Fruit fly (Drosophila melanogaster) whole organism, embryonic: ENCODE measurements around the gene edin.

Experiments
- Aef1 ChIP-seq: fragments of 200-800 bp; sonication (Bioruptor generic); IDR thresholded peaks from 3 replicates; pipeline ENCODE4 v1.3.6; 2022; ENCODE audit warnings: missing biosample characterization, missing genetic modification characterization
- B-H2 ChIP-seq: fragments of 200-800 bp; sonication (Bioruptor generic); optimal IDR thresholded peaks from 2 replicates; lab custom pipeline; 2018; ENCODE audit warnings: missing biosample characterization, mild to moderate bottlenecking, missing genetic modification characterization
- BEAF-32 ChIP-seq: fragments of 200-800 bp; sonication (Bioruptor generic); optimal IDR thresholded peaks from 3 replicates; lab custom pipeline; 2017; ENCODE audit warnings: missing biosample characterization, missing genetic modification characterization, mild to moderate bottlenecking, moderate library complexity, missing genetic modification reagents
- CG12299 ChIP-seq: fragments of 200-800 bp; sonication (Bioruptor generic); optimal IDR thresholded peaks from 2 replicates; lab custom pipeline; 2018; ENCODE audit warnings: missing biosample characterization, mild to moderate bottlenecking, missing genetic modification characterization
- CG12391 ChIP-seq: fragments of 200-800 bp; sonication (Bioruptor generic); optimal IDR thresholded peaks from 3 replicates; lab custom pipeline; 2018; ENCODE audit warnings: missing biosample characterization, mild to moderate bottlenecking, missing genetic modification characterization, moderate library complexity
- CG13123 ChIP-seq: fragments of 200-800 bp; sonication (Bioruptor generic); optimal IDR thresholded peaks from 2 replicates; lab custom pipeline; 2016; ENCODE audit warnings: missing biosample characterization, missing genetic modification characterization
- CG13424 ChIP-seq: fragments of 200-800 bp; sonication (Bioruptor generic); optimal IDR thresholded peaks from 2 replicates; lab custom pipeline; 2019; ENCODE audit warnings: missing biosample characterization, mild to moderate bottlenecking, missing genetic modification characterization, moderate library complexity
- CG13775 ChIP-seq: fragments of 200-800 bp; sonication (Bioruptor generic); optimal IDR thresholded peaks from 3 replicates; lab custom pipeline; 2017; ENCODE audit warnings: missing biosample characterization, mild to moderate bottlenecking, missing genetic modification characterization
- CG14710 ChIP-seq: fragments of 200-800 bp; sonication (Bioruptor generic); optimal IDR thresholded peaks from 3 replicates; lab custom pipeline; 2019; ENCODE audit warnings: missing biosample characterization, mild to moderate bottlenecking, missing genetic modification characterization, moderate library complexity
- CG14965 ChIP-seq: fragments of 200-800 bp; sonication (Bioruptor generic); optimal IDR thresholded peaks from 2 replicates; lab custom pipeline; 2016; ENCODE audit warnings: missing biosample characterization, missing genetic modification characterization, borderline replicate concordance
- CG17328 ChIP-seq: fragments of 200-800 bp; sonication (Bioruptor generic); IDR thresholded peaks from 2 replicates; pipeline ENCODE4 v1.3.6; 2022; ENCODE audit warnings: missing biosample characterization, missing genetic modification characterization
- CG17568 ChIP-seq: fragments of 200-800 bp; sonication (Bioruptor generic); optimal IDR thresholded peaks from 2 replicates; lab custom pipeline; 2018; ENCODE audit warnings: missing biosample characterization, mild to moderate bottlenecking, missing genetic modification characterization, moderate library complexity
- CG2120 ChIP-seq: fragments of 200-800 bp; sonication (Bioruptor generic); optimal IDR thresholded peaks from 3 replicates; lab custom pipeline; 2016; ENCODE audit warnings: missing biosample characterization, missing genetic modification characterization
- CG2129 ChIP-seq: fragments of 200-800 bp; sonication (Bioruptor generic); IDR thresholded peaks from 2 replicates; pipeline ENCODE4 v1.3.6; 2022; ENCODE audit warnings: missing biosample characterization, missing genetic modification characterization; ENCODE audit not compliant: partially characterized antibody
- CG31224 ChIP-seq: fragments of 200-800 bp; sonication (Bioruptor generic); IDR thresholded peaks from 2 replicates; pipeline ENCODE4 v1.3.6; 2022; ENCODE audit warnings: missing biosample characterization, missing genetic modification characterization
- CG3726 ChIP-seq: fragments of 200-800 bp; sonication (Bioruptor generic); IDR thresholded peaks from 3 replicates; pipeline ENCODE4, ENCODE4 v1.3.6; 2022; ENCODE audit warnings: missing biosample characterization, missing genetic modification characterization
- CG5953 ChIP-seq: fragments of 200-800 bp; sonication (Bioruptor generic); IDR thresholded peaks from 2 replicates; pipeline ENCODE4 v1.3.6; 2022; ENCODE audit warnings: missing biosample characterization, missing genetic modification characterization
- CG6791 ChIP-seq: fragments of 200-800 bp; sonication (Bioruptor generic); IDR thresholded peaks from 3 replicates; pipeline ENCODE4 v1.3.6; 2022; ENCODE audit warnings: missing biosample characterization, missing genetic modification characterization; ENCODE audit not compliant: partially characterized antibody
- CG6854 ChIP-seq: fragments of 200-800 bp; sonication (Bioruptor generic); optimal IDR thresholded peaks from 3 replicates; lab custom pipeline; 2017; ENCODE audit warnings: missing biosample characterization, mild to moderate bottlenecking, missing genetic modification characterization
- CG7271 ChIP-seq: fragments of 200-800 bp; sonication (Bioruptor generic); optimal IDR thresholded peaks from 2 replicates; lab custom pipeline; 2018; ENCODE audit warnings: missing biosample characterization, mild to moderate bottlenecking, missing genetic modification characterization, moderate library complexity
- CG7357 ChIP-seq: fragments of 200-800 bp; sonication (Bioruptor generic); IDR thresholded peaks from 3 replicates; pipeline ENCODE4 v1.3.6; 2022; ENCODE audit warnings: missing biosample characterization, missing genetic modification characterization
- CG7928 ChIP-seq: fragments of 200-800 bp; sonication (Bioruptor generic); optimal IDR thresholded peaks from 2 replicates; lab custom pipeline; 2017; ENCODE audit warnings: missing biosample characterization, mild to moderate bottlenecking, missing genetic modification characterization
- CG7987 ChIP-seq: fragments of 200-800 bp; sonication (Bioruptor generic); optimal IDR thresholded peaks from 2 replicates; lab custom pipeline; 2018; ENCODE audit warnings: missing biosample characterization, mild to moderate bottlenecking, missing genetic modification characterization, moderate library complexity
- CoRest ChIP-seq: fragments of 200-800 bp; sonication (Bioruptor generic); optimal IDR thresholded peaks from 3 replicates; lab custom pipeline; 2018; ENCODE audit warnings: missing biosample characterization, mild to moderate bottlenecking, missing genetic modification characterization, moderate library complexity
- D19A ChIP-seq: fragments of 200-800 bp; optimal IDR thresholded peaks from 3 replicates; lab custom pipeline; 2019; ENCODE audit warnings: missing biosample characterization, mild to moderate bottlenecking, missing genetic modification characterization, moderate library complexity
- Deaf1 ChIP-seq: fragments of 200-800 bp; optimal IDR thresholded peaks from 3 replicates; lab custom pipeline; 2019; ENCODE audit warnings: missing biosample characterization, mild to moderate bottlenecking, missing genetic modification characterization, moderate library complexity
- H2.0 ChIP-seq: fragments of 200-800 bp; sonication (Bioruptor generic); IDR thresholded peaks from 2 replicates; pipeline ENCODE4 v1.3.6; 2022; ENCODE audit warnings: missing biosample characterization, missing genetic modification characterization
- Hr51 ChIP-seq, 2 experiments: fragments of 200-800 bp; sonication (Bioruptor generic); optimal IDR thresholded peaks; 2 replicates in 1 of 2; 3 replicates in 1 of 2; lab custom pipeline; 2016 to 2018; ENCODE audit warnings: missing biosample characterization in 2 of 2, missing genetic modification characterization in 2 of 2, mild to moderate bottlenecking in 1 of 2, moderate library complexity in 1 of 2
- Hsf ChIP-seq: fragments of 200-800 bp; sonication (Bioruptor generic); optimal IDR thresholded peaks from 3 replicates; lab custom pipeline; 2016; ENCODE audit warnings: missing biosample characterization, missing genetic modification characterization
- Jarid2 ChIP-seq: fragments of 200-800 bp; sonication (Bioruptor generic); optimal IDR thresholded peaks from 3 replicates; lab custom pipeline; 2017; ENCODE audit warnings: mild to moderate bottlenecking, missing biosample characterization, missing genetic modification reagents, missing genetic modification characterization
- Neu2 ChIP-seq: fragments of 200-800 bp; sonication (Bioruptor generic); optimal IDR thresholded peaks from 3 replicates; lab custom pipeline; 2016; ENCODE audit warnings: missing biosample characterization, missing genetic modification characterization, borderline replicate concordance
- Opbp ChIP-seq: fragments of 200-800 bp; sonication (Bioruptor generic); IDR thresholded peaks from 3 replicates; pipeline ENCODE4 v1.3.6; 2022; ENCODE audit warnings: missing biosample characterization, missing genetic modification characterization; ENCODE audit not compliant: partially characterized antibody
- Sox100B ChIP-seq: fragments of 200-800 bp; sonication (Bioruptor generic); optimal IDR thresholded peaks from 3 replicates; lab custom pipeline; 2018; ENCODE audit warnings: missing biosample characterization, mild to moderate bottlenecking, missing genetic modification characterization
- Sry-δ ChIP-seq: fragments of 200-800 bp; sonication (Bioruptor generic); optimal IDR thresholded peaks from 2 replicates; lab custom pipeline; 2016; ENCODE audit warnings: missing biosample characterization, missing genetic modification characterization
- Taf1 ChIP-seq: fragments of 200-800 bp; sonication (Bioruptor generic); IDR thresholded peaks from 2 replicates; pipeline ENCODE4 v1.3.6; 2022; ENCODE audit warnings: missing biosample characterization, missing genetic modification characterization
- bcd ChIP-seq: fragments of 200-800 bp; sonication (Bioruptor generic); optimal IDR thresholded peaks from 2 replicates; lab custom pipeline; 2017; ENCODE audit warnings: missing biosample characterization, mild to moderate bottlenecking, missing genetic modification characterization
- ci ChIP-seq: fragments of 200-800 bp; sonication (Bioruptor generic); IDR thresholded peaks from 3 replicates; pipeline ENCODE4 v1.3.6; 2022; ENCODE audit warnings: missing biosample characterization, missing genetic modification characterization
- dysf ChIP-seq: fragments of 200-800 bp; sonication (Bioruptor generic); IDR thresholded peaks from 3 replicates; pipeline ENCODE4 v1.3.6; 2022; ENCODE audit warnings: missing biosample characterization, missing genetic modification characterization
- ems ChIP-seq: fragments of 200-800 bp; sonication (Bioruptor generic); optimal IDR thresholded peaks from 3 replicates; lab custom pipeline; 2016; ENCODE audit warnings: missing biosample characterization, missing genetic modification characterization
- gcm2 ChIP-seq: fragments of 200-800 bp; sonication (Bioruptor generic); optimal IDR thresholded peaks from 2 replicates; lab custom pipeline; 2016; ENCODE audit warnings: missing biosample characterization, missing genetic modification characterization
- hbn ChIP-seq: fragments of 200-800 bp; sonication (Bioruptor generic); IDR thresholded peaks from 2 replicates; pipeline ENCODE4 v1.3.6; 2022; ENCODE audit warnings: missing biosample characterization, missing genetic modification characterization; ENCODE audit not compliant: partially characterized antibody
- kah ChIP-seq: fragments of 200-800 bp; sonication (Bioruptor generic); optimal IDR thresholded peaks from 2 replicates; lab custom pipeline; 2018; ENCODE audit warnings: missing biosample characterization, mild to moderate bottlenecking, missing genetic modification characterization
- ken ChIP-seq: fragments of 200-800 bp; sonication (Bioruptor generic); IDR thresholded peaks from 3 replicates; pipeline ENCODE4 v1.3.6; 2022; ENCODE audit warnings: missing biosample characterization, missing genetic modification characterization
- onecut ChIP-seq: fragments of 200-800 bp; sonication (Bioruptor generic); IDR thresholded peaks from 2 replicates; pipeline ENCODE4 v1.3.6; 2022; ENCODE audit warnings: missing biosample characterization, missing genetic modification characterization
- p53 ChIP-seq: fragments of 200-800 bp; sonication (Bioruptor generic); optimal IDR thresholded peaks from 2 replicates; lab custom pipeline; 2016; ENCODE audit warnings: missing biosample characterization, missing genetic modification characterization
- pfk ChIP-seq: fragments of 200-800 bp; sonication (Bioruptor generic); optimal IDR thresholded peaks from 2 replicates; lab custom pipeline; 2018; ENCODE audit warnings: missing biosample characterization, mild to moderate bottlenecking, missing genetic modification characterization, moderate library complexity
- pum ChIP-seq: fragments of 200-800 bp; sonication (Bioruptor generic); optimal IDR thresholded peaks from 2 replicates; lab custom pipeline; 2016; ENCODE audit warnings: missing biosample characterization, missing genetic modification characterization
- so ChIP-seq: fragments of 200-800 bp; sonication (Bioruptor generic); IDR thresholded peaks from 3 replicates; pipeline ENCODE4 v1.3.6; 2022; ENCODE audit warnings: missing biosample characterization, missing genetic modification characterization
- tio ChIP-seq: fragments of 200-800 bp; sonication (Bioruptor generic); optimal IDR thresholded peaks from 2 replicates; lab custom pipeline; 2017; ENCODE audit warnings: missing biosample characterization, missing genetic modification characterization, inconsistent platforms
- ttk ChIP-seq: fragments of 200-800 bp; sonication (Bioruptor generic); IDR thresholded peaks from 2 replicates; pipeline ENCODE4 v2.1.2; 2022; ENCODE audit warnings: missing biosample characterization, missing genetic modification characterization
- usp ChIP-seq: fragments of >200 bp; optimal IDR thresholded peaks from 2 replicates; lab custom pipeline; 2017; ENCODE audit warnings: missing biosample characterization, missing genetic modification characterization

edin gene

DNA sequence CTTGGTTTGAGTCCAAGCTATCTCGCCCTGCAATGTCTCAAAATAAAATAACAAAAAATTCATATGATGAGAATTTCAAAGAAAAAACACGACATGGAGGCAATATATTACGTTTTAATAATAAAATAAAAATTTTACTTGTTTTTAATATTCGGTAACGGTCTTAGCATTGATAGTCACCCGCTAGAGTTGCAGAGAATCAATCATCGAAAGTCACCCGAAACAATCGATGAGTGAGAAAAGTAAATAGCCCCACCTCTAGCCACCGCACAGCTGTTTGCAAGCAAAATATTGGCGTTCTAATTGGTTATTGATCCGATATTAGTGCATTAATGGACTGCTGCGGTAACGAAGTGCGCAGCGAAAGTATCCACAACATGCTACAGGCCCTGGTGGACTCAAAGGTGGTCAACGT is 18.7 kb upstream of the edin start, which contains the start of gene CG34250 (continued):
- TF ChIP-seq CG17568 (GFP tag; lab: Kevin White, UChicago) (no peak), CG7357 (no peak), pfk (GFP tag; lab: Kevin White, UChicago) (no peak), CG31224 (GFP tag; lab: Robert Waterston, UW) (no peak), H2.0 (GFP tag; lab: Robert Waterston, UW) (no peak), p53 (GFP tag; lab: Kevin White, UChicago) (no peak), ci (GFP tag; lab: Robert Waterston, UW) (no peak), CG12299 (tag; lab: Kevin White, UChicago) (no peak), onecut (GFP tag; lab: Robert Waterston, UW) (peak; percentile 74), bcd (GFP tag; lab: Kevin White, UChicago) (peak; percentile 23), CG13424 (tag; lab: Kevin White, UChicago) (peak; percentile 36), usp (GFP tag; lab: Kevin White, UChicago) (no peak), Taf1 (GFP tag; lab: Robert Waterston, UW) (no peak), ems (GFP tag; lab: Kevin White, UChicago) (peak; percentile 34), Hr51 (GFP tag; optimal IDR thresholded peaks at IDR 0.05; lab: Kevin White, UChicago) (peak; percentile 35 to 55), Aef1 (GFP tag; lab: Robert Waterston, UW) (no peak), CG7928 (GFP tag; lab: Kevin White, UChicago) (peak; percentile 54), CG2120 (GFP tag; lab: Kevin White, UChicago) (peak; percentile 67), Opbp (peak; percentile 75; the same call in 2 of the 3 replicates), hbn (GFP tag; lab: Robert Waterston, UW) (peak; percentile 66; the same call in 1 of the 2 replicates), CG7271 (tag; lab: Kevin White, UChicago) (no peak), D19A (tag; lab: Kevin White, UChicago) (peak; percentile 37), Sox100B (GFP tag; lab: Kevin White, UChicago) (no peak), CG2129 (GFP tag; lab: Robert Waterston, UW) (peak; percentile 28; the same call in 1 of the 2 replicates), pum (GFP tag; lab: Kevin White, UChicago) (peak; percentile 14), CG14710 (tag; lab: Kevin White, UChicago) (peak; percentile 85), Jarid2 (GFP tag; lab: Kevin White, UChicago) (no peak), CG3726 (GFP tag; lab: Robert Waterston, UW) (no peak), B-H2 (peak; percentile 60), kah (GFP tag; lab: Kevin White, UChicago) (no peak), CG14965 (no peak), CG5953 (no peak), Sry-δ (GFP tag; lab: Kevin White, UChicago) (peak; percentile 90), dysf (GFP tag; lab: Robert Waterston, UW) (no peak), CG17328 (GFP tag; lab: Robert Waterston, UW) (peak; percentile 21; the same call in 1 of the 2 replicates), BEAF-32 (GFP tag; lab: Kevin White, UChicago) (peak; percentile 88), ken (GFP tag; lab: Robert Waterston, UW) (no peak), Deaf1 (peak; percentile 3), CG13775 (GFP tag; lab: Kevin White, UChicago) (peak; percentile 59), CG6854 (GFP tag; lab: Kevin White, UChicago) (no peak), ttk (no peak), Neu2 (no peak), CG7987 (GFP tag; lab: Kevin White, UChicago) (no peak), CG13123 (GFP tag; lab: Kevin White, UChicago) (peak; percentile 36), CG6791 (GFP tag; lab: Robert Waterston, UW) (peak; percentile 82), CG12391 (tag; lab: Kevin White, UChicago) (peak; percentile 77), tio (no peak), gcm2 (GFP tag; lab: Kevin White, UChicago) (peak; percentile 37), so (GFP tag; lab: Robert Waterston, UW) (no peak), Hsf (peak; percentile 44), CoRest (tag; lab: Kevin White, UChicago) (peak; percentile 46)
